7 worm cellular contexts compared by ENCODE assay signal in genomic region chrII:13609655-13610054, ce11.
TF ChIP-seq lines count a peak whose summit lies in the region.

Gene gst-20, minus strand, starts transcription at chrII:13609824.

TF ChIP-seq in whole organism, L1 larva, 84 proteins besides CTCF, POLR2A, EP300 and RAD21 (continues in another document):
- no peak for TF ChIP-seq nhr-28 (tag; optimal IDR thresholded peaks at IDR 0.05; lab: Kevin White, UChicago)
- TF ChIP-seq efl-3 (GFP tag; optimal IDR thresholded peaks at IDR 0.05; lab: Kevin White, UChicago), result no peak
- peak; percentile 88 for TF ChIP-seq nhr-77 (tag; optimal IDR thresholded peaks at IDR 0.05; lab: Kevin White, UChicago)
- TF ChIP-seq skn-1 (tag; optimal IDR thresholded peaks at IDR 0.05; lab: Kevin White, UChicago), result peak; percentile 61
- TF ChIP-seq xbp-1 (tag; optimal IDR thresholded peaks at IDR 0.05; lab: Kevin White, UChicago), result peak; percentile 30
- TF ChIP-seq hpl-2 (GFP tag; optimal IDR thresholded peaks at IDR 0.05; lab: Kevin White, UChicago), result no peak
- TF ChIP-seq zag-1 (tag; optimal IDR thresholded peaks at IDR 0.05; lab: Kevin White, UChicago), result no peak
- TF ChIP-seq dpl-1 (GFP tag; optimal IDR thresholded peaks at IDR 0.05; lab: Kevin White, UChicago), result peak in 2 of 3 experiments; percentile 11 to 14
- TF ChIP-seq elt-3 (tag; optimal IDR thresholded peaks at IDR 0.05; lab: Kevin White, UChicago), result peak in 5 of 6 experiments; percentile 39 to 78 (median 60)
- peak; percentile 75 for TF ChIP-seq nhr-90 (tag; optimal IDR thresholded peaks at IDR 0.05; lab: Kevin White, UChicago; ENCODE audit: poor library complexity)
- TF ChIP-seq lir-3 (tag; optimal IDR thresholded peaks at IDR 0.05; lab: Kevin White, UChicago; ENCODE audit: poor library complexity), result no peak
- no peak for TF ChIP-seq isw-1 (GFP tag; IDR thresholded peaks at IDR 0.05; lab: Robert Waterston, UW)

TF ChIP-seq in whole organism, L2 larva, 48 proteins besides CTCF, POLR2A, EP300 and RAD21 (continues in another document):
- TF ChIP-seq mab-5 (tag; optimal IDR thresholded peaks at IDR 0.05; lab: Kevin White, UChicago) (no peak), C34F6.9 (tag; optimal IDR thresholded peaks at IDR 0.05; lab: Kevin White, UChicago) (no peak), blmp-1 (tag; optimal IDR thresholded peaks at IDR 0.05; lab: Kevin White, UChicago; ENCODE audit: insufficient read depth) (peak; percentile 62), crh-2 (tag; optimal IDR thresholded peaks at IDR 0.05; lab: Kevin White, UChicago) (peak; percentile 78), unc-62 (GFP tag; optimal IDR thresholded peaks at IDR 0.05; lab: Kevin White, UChicago) (no peak), zag-1 (tag; optimal IDR thresholded peaks at IDR 0.05; lab: Kevin White, UChicago) (no peak), gmeb-1 (tag; optimal IDR thresholded peaks at IDR 0.05; lab: Kevin White, UChicago) (peak; percentile 21), F13H6.1 (tag; optimal IDR thresholded peaks at IDR 0.05; lab: Kevin White, UChicago) (peak; percentile 50), elt-1 (tag; optimal IDR thresholded peaks at IDR 0.05; lab: Kevin White, UChicago) (no peak), sma-3 (GFP tag; optimal IDR thresholded peaks at IDR 0.05; lab: Kevin White, UChicago) (peak; percentile 73), nhr-129 (tag; optimal IDR thresholded peaks at IDR 0.05; lab: Kevin White, UChicago) (peak; percentile 6), peb-1 (tag; optimal IDR thresholded peaks at IDR 0.05; lab: Kevin White, UChicago) (no peak), fos-1 (tag; optimal IDR thresholded peaks at IDR 0.05; lab: Kevin White, UChicago) (peak; percentile 35)

TF ChIP-seq in whole organism, L3 larva, 47 proteins besides CTCF, POLR2A, EP300 and RAD21 (continues in another document):
- TF ChIP-seq nhr-25 (tag; optimal IDR thresholded peaks at IDR 0.05; lab: Kevin White, UChicago) (peak; percentile 64), elt-2 (tag; optimal IDR thresholded peaks at IDR 0.05; lab: Kevin White, UChicago) (peak; percentile 64), mdl-1 (tag; optimal IDR thresholded peaks at IDR 0.05; lab: Kevin White, UChicago) (peak; percentile 54), pqm-1 (tag; optimal IDR thresholded peaks at IDR 0.05; lab: Kevin White, UChicago) (peak; percentile 49), ceh-28 (tag; optimal IDR thresholded peaks at IDR 0.05; lab: Kevin White, UChicago) (peak; percentile 53), nfya-1 (tag; optimal IDR thresholded peaks at IDR 0.05; lab: Kevin White, UChicago; ENCODE audit: insufficient read depth) (peak; percentile 8), elt-1 (tag; optimal IDR thresholded peaks at IDR 0.05; lab: Kevin White, UChicago) (peak; percentile 61), tbx-2 (tag; optimal IDR thresholded peaks at IDR 0.05; lab: Kevin White, UChicago) (no peak), nhr-76 (tag; optimal IDR thresholded peaks at IDR 0.05; lab: Kevin White, UChicago) (no peak), sea-2 (GFP tag; optimal IDR thresholded peaks at IDR 0.05; lab: Kevin White, UChicago) (no peak), nhr-23 (tag; optimal IDR thresholded peaks at IDR 0.05; lab: Kevin White, UChicago) (peak; percentile 48), jun-1 (tag; optimal IDR thresholded peaks at IDR 0.05; lab: Kevin White, UChicago) (peak; percentile 14), zag-1 (tag; optimal IDR thresholded peaks at IDR 0.05; lab: Kevin White, UChicago) (no peak), eor-1 (tag; optimal IDR thresholded peaks at IDR 0.05; lab: Kevin White, UChicago) (no peak)

TF ChIP-seq in whole organism, L4 larva, 104 proteins besides CTCF, POLR2A, EP300 and RAD21 (continues in another document):
- TF ChIP-seq T20F7.1 (GFP tag; optimal IDR thresholded peaks at IDR 0.05; lab: Kevin White, UChicago), result no peak
- TF ChIP-seq lir-3 (tag; optimal IDR thresholded peaks at IDR 0.05; lab: Kevin White, UChicago), result no peak
- no peak for TF ChIP-seq zag-1 (tag; optimal IDR thresholded peaks at IDR 0.05; lab: Kevin White, UChicago)
- TF ChIP-seq lin-1 (GFP tag; IDR thresholded peaks at IDR 0.05; lab: Robert Waterston, UW), result no peak
- peak; percentile 82 for TF ChIP-seq nhr-77 (tag; optimal IDR thresholded peaks at IDR 0.05; lab: Kevin White, UChicago)
- no peak for TF ChIP-seq madf-9 (GFP tag; conservative IDR thresholded peaks at IDR 0.05; lab: Robert Waterston, UW)
- TF ChIP-seq nhr-48 (tag; optimal IDR thresholded peaks at IDR 0.05; lab: Kevin White, UChicago), result peak; percentile 53
- TF ChIP-seq hlh-30 (tag; optimal IDR thresholded peaks at IDR 0.05; lab: Kevin White, UChicago; ENCODE audit: insufficient read depth), result peak; percentile 82
- TF ChIP-seq mxl-3 (GFP tag; optimal IDR thresholded peaks at IDR 0.05; lab: Kevin White, UChicago), result peak; percentile 100
- peak; percentile 28 for TF ChIP-seq aha-1 (tag; lab: Kevin White, UChicago)
- TF ChIP-seq nhr-111 (GFP tag; optimal IDR thresholded peaks at IDR 0.05; lab: Kevin White, UChicago), result no peak
- TF ChIP-seq daf-8 (GFP tag; IDR thresholded peaks at IDR 0.05; lab: Robert Waterston, UW), result no peak
- no peak for TF ChIP-seq attf-4 (tag; optimal IDR thresholded peaks at IDR 0.05; lab: Kevin White, UChicago)
- no peak for TF ChIP-seq ceh-28 (tag; optimal IDR thresholded peaks at IDR 0.05; lab: Kevin White, UChicago)
- TF ChIP-seq Y105C5A.15 (GFP tag; IDR thresholded peaks at IDR 0.05; lab: Robert Waterston, UW), result no peak

TF ChIP-seq in whole organism, late embryonic, 69 proteins besides CTCF, POLR2A, EP300 and RAD21 (continues in another document):
- no peak for TF ChIP-seq hlh-6 (tag; optimal IDR thresholded peaks at IDR 0.05; lab: Kevin White, UChicago)
- peak; percentile 10 for TF ChIP-seq unc-55 (GFP tag; optimal IDR thresholded peaks at IDR 0.05; lab: Kevin White, UChicago)
- TF ChIP-seq tbx-2 (tag; optimal IDR thresholded peaks at IDR 0.05; lab: Kevin White, UChicago), result no peak
- no peak for TF ChIP-seq pha-4 (tag; optimal IDR thresholded peaks at IDR 0.05; lab: Kevin White, UChicago)
- peak; percentile 59 for TF ChIP-seq rnt-1 (tag; optimal IDR thresholded peaks at IDR 0.05; lab: Kevin White, UChicago)
- TF ChIP-seq ceh-45 (GFP tag; IDR thresholded peaks at IDR 0.05; lab: Robert Waterston, UW), result no peak
- TF ChIP-seq nfya-1 (tag; optimal IDR thresholded peaks at IDR 0.05; lab: Kevin White, UChicago), result no peak
- no peak for TF ChIP-seq odd-2 (tag; optimal IDR thresholded peaks at IDR 0.05; lab: Kevin White, UChicago)
- no peak for TF ChIP-seq pha-2 (tag; optimal IDR thresholded peaks at IDR 0.05; lab: Kevin White, UChicago)
- TF ChIP-seq elt-2 (tag; optimal IDR thresholded peaks at IDR 0.05; lab: Kevin White, UChicago), result peak; percentile 10
- no peak for TF ChIP-seq ceh-48 (tag; optimal IDR thresholded peaks at IDR 0.05; lab: Kevin White, UChicago)
- TF ChIP-seq gmeb-2 (tag; optimal IDR thresholded peaks at IDR 0.05; lab: Kevin White, UChicago), result no peak
- no peak for TF ChIP-seq T23F11.4 (GFP tag; optimal IDR thresholded peaks at IDR 0.05; lab: Kevin White, UChicago)
- no peak for TF ChIP-seq ceh-19 (GFP tag; optimal IDR thresholded peaks at IDR 0.05; lab: Kevin White, UChicago)
- no peak for TF ChIP-seq mec-3 (tag; optimal IDR thresholded peaks at IDR 0.05; lab: Kevin White, UChicago; ENCODE audit: borderline replicate concordance)

TF ChIP-seq in whole organism, mixed stage, embryonic, 35 proteins besides CTCF, POLR2A, EP300 and RAD21:
- no peak for TF ChIP-seq flh-1 (GFP tag; optimal IDR thresholded peaks at IDR 0.05; lab: Kevin White, UChicago)
- peak; percentile 82 for TF ChIP-seq elt-1 (tag; optimal IDR thresholded peaks at IDR 0.05; lab: Kevin White, UChicago; ENCODE audit: borderline replicate concordance, insufficient read depth)
- TF ChIP-seq blmp-1 (tag; optimal IDR thresholded peaks at IDR 0.05; lab: Kevin White, UChicago), result no peak
- TF ChIP-seq drap-1 (GFP tag; optimal IDR thresholded peaks at IDR 0.05; lab: Kevin White, UChicago), result no peak
- no peak for TF ChIP-seq lin-13 (tag; optimal IDR thresholded peaks at IDR 0.05; lab: Kevin White, UChicago)
- no peak for TF ChIP-seq bed-3 (GFP tag; optimal IDR thresholded peaks at IDR 0.05; lab: Kevin White, UChicago)
- TF ChIP-seq ham-2 (GFP tag; optimal IDR thresholded peaks at IDR 0.05; lab: Kevin White, UChicago), result no peak
- no peak for TF ChIP-seq mep-1 (tag; optimal IDR thresholded peaks at IDR 0.05; lab: Kevin White, UChicago)

TF ChIP-seq in whole organism, young adult, 124 proteins besides CTCF, POLR2A, EP300 and RAD21:
- TF ChIP-seq ceh-58 (GFP tag; IDR thresholded peaks at IDR 0.05; lab: Robert Waterston, UW), result no peak
- peak; percentile 71 for TF ChIP-seq nhr-80 (tag; optimal IDR thresholded peaks at IDR 0.05; lab: Kevin White, UChicago)
- no peak for TF ChIP-seq lag-1 (GFP tag; IDR thresholded peaks at IDR 0.05; lab: Robert Waterston, UW)
- no peak for TF ChIP-seq cebp-1 (GFP tag; IDR thresholded peaks at IDR 0.05; lab: Robert Waterston, UW)
- peak; percentile 29 for TF ChIP-seq cebp-1 (tag; optimal IDR thresholded peaks at IDR 0.05; lab: Kevin White, UChicago)
- peak in 1 of 2 experiments; percentile 15 for TF ChIP-seq let-607 (tag; optimal IDR thresholded peaks at IDR 0.05; lab: Kevin White, UChicago)
- TF ChIP-seq dox-1 (GFP tag; IDR thresholded peaks at IDR 0.05; lab: Robert Waterston, UW), result 0 out of 2 replicates have a peak, but pooled peaks have one; percentile 34
- TF ChIP-seq F49E8.2 (tag; optimal IDR thresholded peaks at IDR 0.05; lab: Kevin White, UChicago; ENCODE audit: insufficient read depth), result no peak
- TF ChIP-seq lin-40 (tag; optimal IDR thresholded peaks at IDR 0.05; lab: Kevin White, UChicago), result peak; percentile 20
- no peak for TF ChIP-seq Y95B8A.8 (GFP tag; IDR thresholded peaks at IDR 0.05; lab: Robert Waterston, UW)
- TF ChIP-seq ekl-4 (GFP tag; IDR thresholded peaks at IDR 0.05; lab: Robert Waterston, UW), result no peak
- TF ChIP-seq madf-6 (GFP tag; IDR thresholded peaks at IDR 0.05; lab: Robert Waterston, UW), result no peak
- TF ChIP-seq attf-5 (GFP tag; optimal IDR thresholded peaks at IDR 0.05; lab: Kevin White, UChicago), result peak; percentile 8
- peak; percentile 50 for TF ChIP-seq tbp1 (GFP tag; optimal IDR thresholded peaks at IDR 0.05; lab: Kevin White, UChicago)
- TF ChIP-seq sdz-38 (tag; optimal IDR thresholded peaks at IDR 0.05; lab: Kevin White, UChicago), result no peak
